Worm (Caenorhabditis elegans): ENCODE measurements around the gene F13E6.2.
A peak's percentile ranks its signal among the peaks of the same experiment; 100 is the strongest.

F13E6.2 gene

ce11 chrX:10637048-10637928 lies 36.8 kb downstream of the F13E6.2 start:
- TF ChIP-seq mbf-1 (tag; optimal IDR thresholded peaks at IDR 0.05) (no peak), snpc-4 (tag; optimal IDR thresholded peaks at IDR 0.05) (peak; percentile 20), Y55F3AM.14 (GFP tag; optimal IDR thresholded peaks at IDR 0.05) (peak; percentile 78), unc-62 (GFP tag; optimal IDR thresholded peaks at IDR 0.05) (no peak), nhr-10 (tag; optimal IDR thresholded peaks at IDR 0.05) (no peak), F13H6.1 (tag; optimal IDR thresholded peaks at IDR 0.05) (peak; percentile 98), mdl-1 (tag; optimal IDR thresholded peaks at IDR 0.05) (peak; percentile 80 to 85), elt-1 (tag; optimal IDR thresholded peaks at IDR 0.05) (no peak), gmeb-1 (tag; optimal IDR thresholded peaks at IDR 0.05) (peak; percentile 35), nhr-25 (tag; optimal IDR thresholded peaks at IDR 0.05) (peak; percentile 84), ztf-1 (GFP tag; conservative IDR thresholded peaks at IDR 0.05) (no peak), egl-27 (tag; optimal IDR thresholded peaks at IDR 0.05) (peak; percentile 87), crh-2 (tag; optimal IDR thresholded peaks at IDR 0.05) (peak; percentile 88), mab-5 (tag; optimal IDR thresholded peaks at IDR 0.05) (peak; percentile 69), nhr-23 (tag; optimal IDR thresholded peaks at IDR 0.05) (no peak), ama-1 (optimal IDR thresholded peaks at IDR 0.05) (peak; percentile 36), dmd-4 (tag; optimal IDR thresholded peaks at IDR 0.05) (no peak), ceh-16 (tag; optimal IDR thresholded peaks at IDR 0.05) (peak; percentile 88), nhr-237 (tag; optimal IDR thresholded peaks at IDR 0.05) (peak; percentile 55), R02D3.7 (tag; optimal IDR thresholded peaks at IDR 0.05) (no peak), skn-1 (tag; optimal IDR thresholded peaks at IDR 0.05) (no peak), ZK546.5 (tag; optimal IDR thresholded peaks at IDR 0.05) (no peak), nhr-129 (tag; optimal IDR thresholded peaks at IDR 0.05) (peak; percentile 81), sem-4 (tag; optimal IDR thresholded peaks at IDR 0.05) (peak; percentile 87), ztf-4 (tag; optimal IDR thresholded peaks at IDR 0.05) (peak; percentile 53), ztf-11 (tag; optimal IDR thresholded peaks at IDR 0.05) (peak; percentile 49), ceh-82 (tag; optimal IDR thresholded peaks at IDR 0.05) (peak; percentile 49), unc-39 (tag; optimal IDR thresholded peaks at IDR 0.05) (peak; percentile 54), C34F6.9 (tag; optimal IDR thresholded peaks at IDR 0.05) (peak; percentile 73), nhr-6 (tag; optimal IDR thresholded peaks at IDR 0.05) (peak; percentile 23), nhr-21 (tag; optimal IDR thresholded peaks at IDR 0.05) (peak; percentile 84), lin-13 (GFP tag; optimal IDR thresholded peaks at IDR 0.05) (peak; percentile 61), fos-1 (tag; optimal IDR thresholded peaks at IDR 0.05) (peak; percentile 72), lin-11 (tag; optimal IDR thresholded peaks at IDR 0.05) (peak; percentile 83), blmp-1 (tag; optimal IDR thresholded peaks at IDR 0.05; ENCODE audit: insufficient read depth) (peak; percentile 90), nhr-11 (tag; optimal IDR thresholded peaks at IDR 0.05) (no peak), aly-2 (tag; optimal IDR thresholded peaks at IDR 0.05) (no peak), lsy-2 (tag; optimal IDR thresholded peaks at IDR 0.05) (peak; percentile 22 to 76), nhr-77 (tag; optimal IDR thresholded peaks at IDR 0.05) (peak; percentile 29), peb-1 (tag; optimal IDR thresholded peaks at IDR 0.05) (peak; percentile 43), alr-1 (tag; optimal IDR thresholded peaks at IDR 0.05) (no peak), sma-3 (GFP tag; optimal IDR thresholded peaks at IDR 0.05) (peak; percentile 61), elt-3 (tag; optimal IDR thresholded peaks at IDR 0.05) (no peak), nhr-12 (tag; optimal IDR thresholded peaks at IDR 0.05) (no peak), zag-1 (tag; optimal IDR thresholded peaks at IDR 0.05) (peak; percentile 86), sma-9 (GFP tag; optimal IDR thresholded peaks at IDR 0.05) (peak; percentile 90), sma-9 (tag; optimal IDR thresholded peaks at IDR 0.05) (no peak), unc-55 (GFP tag; optimal IDR thresholded peaks at IDR 0.05) (peak; percentile 86), lin-39 (tag; optimal IDR thresholded peaks at IDR 0.05) (no peak)
